Fruit fly (Drosophila melanogaster) whole organism, embryonic: ENCODE measurements around the gene CG43094.

ENCODE experiments used
- Atf6 ChIP-seq: fragments of 200-800 bp; sonication (Bioruptor generic); IDR thresholded peaks from 2 replicates; pipeline ENCODE4 v1.3.6; 2022; ENCODE audit warnings: missing biosample characterization, missing genetic modification characterization
- Bgb ChIP-seq: fragments of 200-800 bp; sonication (Bioruptor generic); IDR thresholded peaks from 2 replicates; pipeline ENCODE4 v1.3.6; 2022; ENCODE audit warnings: missing biosample characterization, missing genetic modification characterization; ENCODE audit not compliant: partially characterized antibody
- CG11247 ChIP-seq: fragments of 200-800 bp; sonication (Bioruptor generic); IDR thresholded peaks from 2 replicates; pipeline ENCODE4 v1.3.6; 2022; ENCODE audit warnings: missing biosample characterization, missing genetic modification characterization
- CG12104 ChIP-seq: fragments of 200-800 bp; sonication (Bioruptor generic); optimal IDR thresholded peaks from 3 replicates; lab custom pipeline; 2016; ENCODE audit warnings: missing biosample characterization, missing genetic modification characterization
- CG14965 ChIP-seq: fragments of 200-800 bp; sonication (Bioruptor generic); optimal IDR thresholded peaks from 2 replicates; lab custom pipeline; 2016; ENCODE audit warnings: missing biosample characterization, missing genetic modification characterization, borderline replicate concordance
- CG18599 ChIP-seq: fragments of 200-800 bp; sonication (Bioruptor generic); optimal IDR thresholded peaks from 3 replicates; lab custom pipeline; 2017; ENCODE audit warnings: missing biosample characterization, missing genetic modification characterization, mild to moderate bottlenecking, moderate library complexity, missing genetic modification reagents
- CG31224 ChIP-seq: fragments of 200-800 bp; sonication (Bioruptor generic); IDR thresholded peaks from 2 replicates; pipeline ENCODE4 v1.3.6; 2022; ENCODE audit warnings: missing biosample characterization, missing genetic modification characterization
- CG5180 ChIP-seq: fragments of 200-800 bp; sonication (Bioruptor generic); optimal IDR thresholded peaks from 3 replicates; lab custom pipeline; 2017; ENCODE audit warnings: missing biosample characterization, missing genetic modification characterization, mild to moderate bottlenecking, moderate library complexity, missing genetic modification reagents
- CG7372 ChIP-seq: fragments of 200-800 bp; sonication (Bioruptor generic); IDR thresholded peaks from 2 replicates; pipeline ENCODE4 v1.3.6; 2022; ENCODE audit warnings: missing biosample characterization, missing genetic modification characterization
- CG7928 ChIP-seq: fragments of 200-800 bp; sonication (Bioruptor generic); optimal IDR thresholded peaks from 2 replicates; lab custom pipeline; 2017; ENCODE audit warnings: missing biosample characterization, mild to moderate bottlenecking, missing genetic modification characterization
- CG7963 ChIP-seq: fragments of 200-800 bp; sonication (Bioruptor generic); IDR thresholded peaks from 3 replicates; pipeline ENCODE4 v1.3.6; 2022; ENCODE audit warnings: missing biosample characterization, missing genetic modification characterization; ENCODE audit not compliant: partially characterized antibody
- CG8359 ChIP-seq: fragments of 200-800 bp; sonication (Bioruptor generic); optimal IDR thresholded peaks from 2 replicates; lab custom pipeline; 2017; ENCODE audit warnings: missing biosample characterization, mild to moderate bottlenecking, missing genetic modification characterization, borderline replicate concordance
- CG9797 ChIP-seq: fragments of 200-800 bp; sonication (Bioruptor generic); optimal IDR thresholded peaks from 3 replicates; lab custom pipeline; 2018; ENCODE audit warnings: missing biosample characterization, mild to moderate bottlenecking, missing genetic modification characterization
- Camta ChIP-seq: fragments of 200-800 bp; sonication (Bioruptor generic); optimal IDR thresholded peaks from 2 replicates; lab custom pipeline; 2016; ENCODE audit warnings: missing biosample characterization, missing genetic modification characterization
- D19B ChIP-seq: fragments of 200-800 bp; sonication (Bioruptor generic); optimal IDR thresholded peaks from 2 replicates; lab custom pipeline; 2017; ENCODE audit warnings: missing biosample characterization, mild to moderate bottlenecking, missing genetic modification characterization
- Drgx ChIP-seq: fragments of 200-800 bp; sonication (Bioruptor generic); IDR thresholded peaks from 2 replicates; pipeline ENCODE4 v1.3.6; 2022; ENCODE audit warnings: missing biosample characterization, missing genetic modification characterization
- Hey ChIP-seq: fragments of 200-800 bp; sonication (Bioruptor generic); optimal IDR thresholded peaks from 3 replicates; lab custom pipeline; 2018; ENCODE audit warnings: missing biosample characterization, mild to moderate bottlenecking, missing genetic modification characterization
- Hr51 ChIP-seq, 2 experiments: fragments of 200-800 bp; sonication (Bioruptor generic); optimal IDR thresholded peaks; 2 replicates in 1 of 2; 3 replicates in 1 of 2; lab custom pipeline; 2016 to 2018; ENCODE audit warnings: missing biosample characterization in 2 of 2, missing genetic modification characterization in 2 of 2, mild to moderate bottlenecking in 1 of 2, moderate library complexity in 1 of 2
- MTF-1 ChIP-seq: fragments of 200-800 bp; sonication (Bioruptor generic); optimal IDR thresholded peaks from 2 replicates; lab custom pipeline; 2018; ENCODE audit warnings: missing biosample characterization, mild to moderate bottlenecking, missing genetic modification characterization, borderline replicate concordance
- Max ChIP-seq: fragments of 200-800 bp; sonication (Bioruptor generic); optimal IDR thresholded peaks from 2 replicates; lab custom pipeline; 2016; ENCODE audit warnings: missing biosample characterization, mild to moderate bottlenecking, missing genetic modification characterization
- Neu2 ChIP-seq: fragments of 200-800 bp; sonication (Bioruptor generic); optimal IDR thresholded peaks from 3 replicates; lab custom pipeline; 2016; ENCODE audit warnings: missing biosample characterization, missing genetic modification characterization, borderline replicate concordance
- Rfx ChIP-seq: fragments of 200-800 bp; sonication (Bioruptor generic); IDR thresholded peaks from 2 replicates; pipeline ENCODE4 v1.3.6; 2022; ENCODE audit warnings: missing biosample characterization, missing genetic modification characterization
- Rx ChIP-seq: fragments of 200-800 bp; sonication (Bioruptor generic); IDR thresholded peaks from 2 replicates; pipeline ENCODE4 v1.3.6; 2022; ENCODE audit warnings: missing biosample characterization, missing genetic modification characterization
- Ssrp ChIP-seq: fragments of 200-800 bp; sonication (Bioruptor generic); optimal IDR thresholded peaks from 2 replicates; lab custom pipeline; 2018; ENCODE audit warnings: missing biosample characterization, mild to moderate bottlenecking, missing genetic modification characterization, moderate library complexity
- Trl ChIP-seq, 3 experiments: fragments of >200 bp in 2 of 3; fragments of 200-800 bp in 1 of 3; sonication (Bioruptor generic) in 1 of 3; optimal IDR thresholded peaks; 2 replicates in 1 of 3; 3 replicates in 2 of 3; lab custom pipeline; 2016 to 2017; ENCODE audit warnings: missing biosample characterization in 1 of 3, missing genetic modification characterization in 1 of 3
- Usf ChIP-seq: fragments of 200-800 bp; sonication (Bioruptor generic); optimal IDR thresholded peaks from 2 replicates; lab custom pipeline; 2017; ENCODE audit warnings: missing genotype, missing biosample characterization, missing genetic modification characterization
- bigmax ChIP-seq: fragments of 200-800 bp; sonication (Bioruptor generic); optimal IDR thresholded peaks from 2 replicates; lab custom pipeline; 2018; ENCODE audit warnings: missing biosample characterization, mild to moderate bottlenecking, missing genetic modification characterization
- bsh ChIP-seq, 2 experiments: fragments of 200-800 bp; sonication (Bioruptor generic); optimal IDR thresholded peaks; 2 replicates each; lab custom pipeline; 2017 to 2018; ENCODE audit warnings: mild to moderate bottlenecking in 2 of 2, missing biosample characterization in 2 of 2, missing genetic modification characterization in 2 of 2, moderate library complexity in 1 of 2
- ci ChIP-seq: fragments of 200-800 bp; sonication (Bioruptor generic); IDR thresholded peaks from 3 replicates; pipeline ENCODE4 v1.3.6; 2022; ENCODE audit warnings: missing biosample characterization, missing genetic modification characterization
- crol ChIP-seq: fragments of 200-800 bp; sonication (Bioruptor generic); IDR thresholded peaks from 2 replicates; pipeline ENCODE4 v1.3.6; 2022; ENCODE audit warnings: missing biosample characterization, missing genetic modification characterization
- disco-r ChIP-seq: fragments of 200-800 bp; sonication (Bioruptor generic); optimal IDR thresholded peaks from 2 replicates; lab custom pipeline; 2016; ENCODE audit warnings: missing biosample characterization, missing genetic modification characterization
- dmrt11E ChIP-seq: fragments of 200-800 bp; sonication (Bioruptor generic); optimal IDR thresholded peaks from 3 replicates; lab custom pipeline; 2018; ENCODE audit warnings: missing biosample characterization, mild to moderate bottlenecking, missing genetic modification characterization, moderate library complexity
- esg ChIP-seq: fragments of 200-800 bp; sonication (Bioruptor generic); conservative IDR thresholded peaks from 2 replicates; pipeline ENCODE4 v1.3.6; 2022; ENCODE audit warnings: missing biosample characterization, missing genetic modification characterization
- eyg ChIP-seq: fragments of 200-800 bp; sonication (Bioruptor generic); optimal IDR thresholded peaks from 3 replicates; lab custom pipeline; 2016; ENCODE audit warnings: missing biosample characterization, missing genetic modification characterization
- fu2 ChIP-seq: fragments of 200-800 bp; sonication (Bioruptor generic); optimal IDR thresholded peaks from 2 replicates; lab custom pipeline; 2016; ENCODE audit warnings: missing biosample characterization, missing genetic modification characterization
- grau ChIP-seq: fragments of 200-800 bp; optimal IDR thresholded peaks from 3 replicates; lab custom pipeline; 2019; ENCODE audit warnings: missing biosample characterization, mild to moderate bottlenecking, missing genetic modification characterization, moderate library complexity
- grn ChIP-seq: fragments of 200-800 bp; sonication (Bioruptor generic); optimal IDR thresholded peaks from 3 replicates; lab custom pipeline; 2017; ENCODE audit warnings: missing biosample characterization, missing genetic modification characterization
- gro ChIP-seq: fragments of 200-800 bp; sonication (Bioruptor generic); optimal IDR thresholded peaks from 2 replicates; lab custom pipeline; 2016; ENCODE audit warnings: missing biosample characterization, missing genetic modification characterization
- nerfin-2 ChIP-seq: fragments of 200-800 bp; sonication (Bioruptor generic); IDR thresholded peaks from 2 replicates; pipeline ENCODE4 v1.3.6; 2022; ENCODE audit warnings: missing biosample characterization, missing genetic modification characterization; ENCODE audit not compliant: partially characterized antibody
- onecut ChIP-seq: fragments of 200-800 bp; sonication (Bioruptor generic); IDR thresholded peaks from 2 replicates; pipeline ENCODE4 v1.3.6; 2022; ENCODE audit warnings: missing biosample characterization, missing genetic modification characterization
- repo ChIP-seq: fragments of 200-800 bp; sonication (Bioruptor generic); optimal IDR thresholded peaks from 2 replicates; lab custom pipeline; 2016; ENCODE audit warnings: missing biosample characterization, missing genetic modification characterization
- row ChIP-seq: fragments of 200-800 bp; sonication (Bioruptor generic); IDR thresholded peaks from 3 replicates; pipeline ENCODE4 v1.3.6; 2022; ENCODE audit warnings: missing biosample characterization, missing genetic modification characterization
- sima ChIP-seq: fragments of 200-800 bp; sonication (Bioruptor generic); optimal IDR thresholded peaks from 2 replicates; lab custom pipeline; 2016; ENCODE audit warnings: missing biosample characterization, missing genetic modification characterization
- sqz ChIP-seq: fragments of 200-800 bp; sonication (Bioruptor generic); optimal IDR thresholded peaks from 3 replicates; lab custom pipeline; 2018; ENCODE audit warnings: missing biosample characterization, mild to moderate bottlenecking, missing genetic modification characterization
- tll ChIP-seq, 2 experiments: fragments of 200-800 bp in 1 of 2; fragments of >200 bp in 1 of 2; sonication (Bioruptor generic) in 1 of 2; optimal IDR thresholded peaks; 2 replicates each; lab custom pipeline; 2017 to 2019; ENCODE audit warnings: missing biosample characterization in 2 of 2, missing genetic modification characterization in 2 of 2, mild to moderate bottlenecking in 1 of 2, moderate library complexity in 1 of 2
- ttk ChIP-seq: fragments of 200-800 bp; sonication (Bioruptor generic); IDR thresholded peaks from 2 replicates; pipeline ENCODE4 v2.1.2; 2022; ENCODE audit warnings: missing biosample characterization, missing genetic modification characterization
- wdn ChIP-seq: fragments of 200-800 bp; sonication (Bioruptor generic); IDR thresholded peaks from 2 replicates; pipeline ENCODE4 v1.3.6; 2022; ENCODE audit warnings: missing biosample characterization, missing genetic modification characterization
- z ChIP-seq: fragments of 200-800 bp; sonication (Bioruptor generic); IDR thresholded peaks from 3 replicates; pipeline ENCODE4 v1.3.6; 2022; ENCODE audit warnings: missing biosample characterization, missing genetic modification characterization
- zen2 ChIP-seq: fragments of 200-800 bp; sonication (Bioruptor generic); IDR thresholded peaks from 3 replicates; pipeline ENCODE4 v1.3.6; 2022; ENCODE audit warnings: missing biosample characterization, missing genetic modification characterization; ENCODE audit not compliant: partially characterized antibody

CG43094 gene

dm6 chr3R:22755187-22755777 is 15.5 kb downstream of the CG43094 start (continued):
- no peak for TF ChIP-seq eyg (GFP tag; lab: Kevin White, UChicago)
- no peak for TF ChIP-seq CG7372
- TF ChIP-seq bsh (GFP tag; optimal IDR thresholded peaks at IDR 0.05; lab: Kevin White, UChicago): no peak
- TF ChIP-seq Trl (optimal IDR thresholded peaks at IDR 0.05; lab: Kevin White, UChicago): peak; percentile 60 to 67
- no peak for TF ChIP-seq Trl (GFP tag; optimal IDR thresholded peaks at IDR 0.05; lab: Kevin White, UChicago)
- no peak for TF ChIP-seq dmrt11E (tag; lab: Kevin White, UChicago)
- no peak for TF ChIP-seq tll (GFP tag; optimal IDR thresholded peaks at IDR 0.05; lab: Kevin White, UChicago)
- TF ChIP-seq Camta (GFP tag; lab: Kevin White, UChicago): no peak
- TF ChIP-seq CG5180 (GFP tag; lab: Kevin White, UChicago): no peak
- 0 out of 2 replicates have a peak, but pooled peaks have one; percentile 30 for TF ChIP-seq Atf6 (GFP tag; lab: Robert Waterston, UW)
- 0 out of 2 replicates have a peak, but pooled peaks have one; percentile 8 for TF ChIP-seq Drgx
- no peak for TF ChIP-seq sima (GFP tag; lab: Kevin White, UChicago)
- TF ChIP-seq Neu2 (GFP tag; lab: Kevin White, UChicago): no peak
- TF ChIP-seq Bgb (GFP tag; lab: Robert Waterston, UW): no peak; the same call in 1 of the 2 replicates
- no peak for TF ChIP-seq disco-r
- no peak for TF ChIP-seq esg (GFP tag; lab: Robert Waterston, UW)
- no peak for TF ChIP-seq D19B
- TF ChIP-seq CG11247: no peak
- TF ChIP-seq wdn (GFP tag; lab: Robert Waterston, UW): no peak
- peak; percentile 23; the same call in 1 of the 3 replicates for TF ChIP-seq z (GFP tag; lab: Robert Waterston, UW)
- no peak for TF ChIP-seq CG7928 (GFP tag; lab: Kevin White, UChicago)
- TF ChIP-seq onecut (GFP tag; lab: Robert Waterston, UW): peak; percentile 99
- 0 out of 3 replicates have a peak, but pooled peaks have one; percentile 12 for TF ChIP-seq row
- TF ChIP-seq CG9797 (GFP tag; lab: Kevin White, UChicago): no peak
- no peak for TF ChIP-seq Max (GFP tag; lab: Kevin White, UChicago)
- no peak for TF ChIP-seq fu2
- TF ChIP-seq zen2 (GFP tag; lab: Robert Waterston, UW): no peak
- no peak for TF ChIP-seq Rfx (GFP tag; lab: Robert Waterston, UW)
- no peak for TF ChIP-seq Ssrp
- TF ChIP-seq crol (GFP tag; lab: Robert Waterston, UW): peak; percentile 89
- TF ChIP-seq bigmax (GFP tag; lab: Kevin White, UChicago): no peak
- TF ChIP-seq grn (GFP tag; lab: Kevin White, UChicago): no peak
- no peak for TF ChIP-seq Usf (GFP tag; lab: Kevin White, UChicago)
- TF ChIP-seq sqz (GFP tag; lab: Kevin White, UChicago): no peak
- TF ChIP-seq CG31224: no peak
- no peak for TF ChIP-seq CG7963 (GFP tag; lab: Robert Waterston, UW)
- no peak for TF ChIP-seq CG12104
- no peak for TF ChIP-seq CG18599 (GFP tag; lab: Kevin White, UChicago)
- no peak for TF ChIP-seq ci
- TF ChIP-seq ttk: peak; percentile 33; the same call in 1 of the 2 replicates
- peak; percentile 58 for TF ChIP-seq MTF-1 (GFP tag; lab: Kevin White, UChicago)
- no peak for TF ChIP-seq CG14965 (GFP tag; lab: Kevin White, UChicago)
- TF ChIP-seq Rx: no peak
- TF ChIP-seq Hr51 (GFP tag; optimal IDR thresholded peaks at IDR 0.05; lab: Kevin White, UChicago): no peak
- no peak for TF ChIP-seq repo (GFP tag; lab: Kevin White, UChicago)
- TF ChIP-seq nerfin-2 (GFP tag; lab: Robert Waterston, UW): 0 out of 2 replicates have a peak, but pooled peaks have one; percentile 10
- no peak for TF ChIP-seq grau
- no peak for TF ChIP-seq Hey (tag; lab: Kevin White, UChicago)
- no peak for TF ChIP-seq CG8359 (GFP tag; lab: Kevin White, UChicago)
- TF ChIP-seq gro: no peak
